Worm (Caenorhabditis elegans): ENCODE measurements around the gene F53H4.4.

DNA sequence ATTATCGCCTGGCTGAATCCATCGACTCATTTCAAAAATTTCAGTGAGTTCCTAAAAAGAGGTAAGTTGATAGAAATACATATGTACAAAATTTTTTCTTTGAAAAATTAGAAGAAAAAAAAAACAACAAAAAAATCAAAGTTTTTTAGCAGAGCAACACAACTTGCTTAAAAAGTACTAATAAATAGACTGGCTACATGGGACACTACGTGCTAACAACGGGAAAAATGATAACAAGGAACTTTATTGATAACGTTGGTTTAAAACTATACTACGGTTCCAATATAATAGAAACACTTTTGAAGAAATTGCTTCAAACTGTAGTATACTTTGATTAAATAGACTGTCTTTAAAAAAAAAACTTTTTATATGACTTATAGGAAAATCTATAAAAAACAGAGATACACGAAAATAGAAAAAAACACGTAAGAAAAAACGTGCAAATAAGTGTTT lies 27.7 kb upstream of the F53H4.4 start, which contains the start of gene acox-1.6:
- TF ChIP-seq ztf-23 (GFP tag; IDR thresholded peaks at IDR 0.05) (no peak), ref-1 (GFP tag; conservative IDR thresholded peaks at IDR 0.05) (no peak), flt-1 (GFP tag; IDR thresholded peaks at IDR 0.05) (no peak), tab-1 (GFP tag; IDR thresholded peaks at IDR 0.05) (no peak), klf-2 (GFP tag; conservative IDR thresholded peaks at IDR 0.05) (no peak), T22C8.4 (GFP tag; IDR thresholded peaks at IDR 0.05) (no peak), cog-1 (tag; optimal IDR thresholded peaks at IDR 0.05) (no peak), med-1 (GFP tag; optimal IDR thresholded peaks at IDR 0.05; ENCODE audit: insufficient read depth) (no peak), ztf-29 (GFP tag; IDR thresholded peaks at IDR 0.05) (no peak)
